ENCODE assay signal across 1 worm cellular context in the genomic region with DNA sequence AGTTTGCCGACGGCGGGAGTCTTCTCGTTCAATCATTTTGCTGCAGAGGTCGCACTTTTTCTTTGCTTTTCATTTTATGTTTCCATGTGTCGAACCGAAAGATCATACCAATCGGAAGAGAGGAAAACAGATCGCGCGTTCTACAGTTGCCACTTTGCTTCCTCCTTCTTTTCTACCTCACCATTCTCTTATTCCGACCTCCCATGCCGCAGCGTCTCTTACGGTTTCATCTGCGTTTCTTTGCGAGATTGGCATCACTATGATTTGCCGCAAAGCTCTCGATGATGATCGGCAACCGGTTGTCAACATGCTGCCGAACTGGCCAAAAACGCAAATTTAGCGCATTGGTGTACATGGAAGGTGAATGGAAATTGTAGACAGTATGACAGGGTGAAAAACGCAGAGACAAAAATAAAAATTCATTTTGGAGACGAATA.
TF ChIP-seq lines count a peak whose summit lies in the region.

No protein-coding gene starts in this region.

TF ChIP-seq in whole organism, L1 larva, 84 proteins besides CTCF, POLR2A, EP300 and RAD21 (continued from another document):
- TF ChIP-seq alr-1 (tag; optimal IDR thresholded peaks at IDR 0.05; lab: Kevin White, UChicago; ENCODE audit: borderline replicate concordance), result no peak
- TF ChIP-seq nhr-237 (tag; optimal IDR thresholded peaks at IDR 0.05; lab: Kevin White, UChicago), result peak; percentile 22
- no peak for TF ChIP-seq hlh-17 (GFP tag; optimal IDR thresholded peaks at IDR 0.05; lab: Kevin White, UChicago; ENCODE audit: borderline replicate concordance)
- no peak for TF ChIP-seq C34B4.2 (tag; optimal IDR thresholded peaks at IDR 0.05; lab: Kevin White, UChicago)
- no peak for TF ChIP-seq jun-1 (tag; optimal IDR thresholded peaks at IDR 0.05; lab: Kevin White, UChicago)
- no peak for TF ChIP-seq fkh-8 (tag; optimal IDR thresholded peaks at IDR 0.05; lab: Kevin White, UChicago)
- TF ChIP-seq nhr-47 (tag; optimal IDR thresholded peaks at IDR 0.05; lab: Kevin White, UChicago), result no peak
- no peak for TF ChIP-seq sox-4 (tag; optimal IDR thresholded peaks at IDR 0.05; lab: Kevin White, UChicago)
- no peak for TF ChIP-seq rnt-1 (tag; optimal IDR thresholded peaks at IDR 0.05; lab: Kevin White, UChicago)
- no peak for TF ChIP-seq egl-27 (tag; optimal IDR thresholded peaks at IDR 0.05; lab: Kevin White, UChicago)
- no peak for TF ChIP-seq unc-98 (GFP tag; IDR thresholded peaks at IDR 0.05; lab: Robert Waterston, UW)
- TF ChIP-seq ztf-11 (tag; optimal IDR thresholded peaks at IDR 0.05; lab: Kevin White, UChicago), result no peak
- TF ChIP-seq nhr-85 (tag; lab: Kevin White, UChicago), result peak; percentile 87
- peak; percentile 9 for TF ChIP-seq snu-23 (GFP tag; optimal IDR thresholded peaks at IDR 0.05; lab: Kevin White, UChicago)
- no peak for TF ChIP-seq F16B12.6 (tag; optimal IDR thresholded peaks at IDR 0.05; lab: Kevin White, UChicago)
- TF ChIP-seq unc-30 (tag; optimal IDR thresholded peaks at IDR 0.05; lab: Kevin White, UChicago), result no peak
- no peak for TF ChIP-seq lin-15B (tag; optimal IDR thresholded peaks at IDR 0.05; lab: Kevin White, UChicago)
- no peak for TF ChIP-seq mab-9 (GFP tag; IDR thresholded peaks at IDR 0.05; lab: Robert Waterston, UW)
- no peak for TF ChIP-seq nhr-76 (tag; optimal IDR thresholded peaks at IDR 0.05; lab: Kevin White, UChicago)
- TF ChIP-seq ceh-63 (GFP tag; optimal IDR thresholded peaks at IDR 0.05; lab: Kevin White, UChicago), result no peak
- no peak for TF ChIP-seq sptf-1 (tag; optimal IDR thresholded peaks at IDR 0.05; lab: Kevin White, UChicago)
- no peak for TF ChIP-seq dpl-1 (GFP tag; optimal IDR thresholded peaks at IDR 0.05; lab: Kevin White, UChicago)
- no peak for TF ChIP-seq zag-1 (tag; optimal IDR thresholded peaks at IDR 0.05; lab: Kevin White, UChicago)
- TF ChIP-seq isw-1 (GFP tag; IDR thresholded peaks at IDR 0.05; lab: Robert Waterston, UW), result no peak
- TF ChIP-seq fkh-10 (GFP tag; optimal IDR thresholded peaks at IDR 0.05; lab: Kevin White, UChicago), result no peak
- no peak for TF ChIP-seq tlp-1 (tag; optimal IDR thresholded peaks at IDR 0.05; lab: Kevin White, UChicago)
- peak; percentile 11 for TF ChIP-seq nhr-71 (tag; optimal IDR thresholded peaks at IDR 0.05; lab: Kevin White, UChicago)
- peak; percentile 24 for TF ChIP-seq skn-1 (tag; optimal IDR thresholded peaks at IDR 0.05; lab: Kevin White, UChicago)
- no peak for TF ChIP-seq elt-2 (tag; optimal IDR thresholded peaks at IDR 0.05; lab: Kevin White, UChicago)
- TF ChIP-seq nhr-19 (GFP tag; conservative IDR thresholded peaks at IDR 0.05; lab: Robert Waterston, UW), result no peak
- TF ChIP-seq hlh-4 (tag; optimal IDR thresholded peaks at IDR 0.05; lab: Kevin White, UChicago), result no peak
- no peak for TF ChIP-seq mdl-1 (tag; optimal IDR thresholded peaks at IDR 0.05; lab: Kevin White, UChicago)
- TF ChIP-seq zip-4 (GFP tag; optimal IDR thresholded peaks at IDR 0.05; lab: Kevin White, UChicago), result no peak
- peak; percentile 8 for TF ChIP-seq nhr-90 (tag; optimal IDR thresholded peaks at IDR 0.05; lab: Kevin White, UChicago; ENCODE audit: poor library complexity)
- TF ChIP-seq sup-37 (GFP tag; optimal IDR thresholded peaks at IDR 0.05; lab: Kevin White, UChicago), result no peak
- peak in 1 of 2 experiments; percentile 38 for TF ChIP-seq lsy-2 (tag; optimal IDR thresholded peaks at IDR 0.05; lab: Kevin White, UChicago)
- TF ChIP-seq nhr-28 (tag; optimal IDR thresholded peaks at IDR 0.05; lab: Kevin White, UChicago), result no peak
- TF ChIP-seq egl-13 (tag; optimal IDR thresholded peaks at IDR 0.05; lab: Kevin White, UChicago), result no peak
- peak; percentile 96 for TF ChIP-seq lin-14 (GFP tag; optimal IDR thresholded peaks at IDR 0.05; lab: Kevin White, UChicago)
- TF ChIP-seq hpl-2 (GFP tag; optimal IDR thresholded peaks at IDR 0.05; lab: Kevin White, UChicago), result no peak
TF ChIP-seq in whole organism, L1 larva: peak in this region for 12.
